Worm (Caenorhabditis elegans) whole organism, mixed stage, embryonic: Measurements from ENCODE around the gene cdh-3.

Source experiments
- ceh-83 ChIP-seq: fragments of 200-800 bp; sonication (Bioruptor generic); optimal IDR thresholded peaks from 2 replicates; lab custom pipeline; 2018; ENCODE audit warnings: mild to moderate bottlenecking, missing genetic modification characterization, missing compliant biosample characterization
- elt-3 ChIP-seq: fragments of 150-350 bp; optimal IDR thresholded peaks from 2 replicates; lab custom pipeline; 2014; ENCODE audit warnings: missing biosample characterization, missing genetic modification characterization
- hlh-1 ChIP-seq: fragments of 150-350 bp; optimal IDR thresholded peaks from 2 replicates; lab custom pipeline; 2014; ENCODE audit warnings: missing biosample characterization, missing genetic modification reagents, missing genetic modification characterization
- lsy-2 ChIP-seq: fragments of 150-350 bp; optimal IDR thresholded peaks from 2 replicates; lab custom pipeline; 2014; ENCODE audit warnings: missing biosample characterization, missing genetic modification characterization
- nhr-28 ChIP-seq: fragments of 150-350 bp; optimal IDR thresholded peaks from 2 replicates; lab custom pipeline; 2014; ENCODE audit warnings: missing biosample characterization, missing genetic modification characterization
- nhr-76 ChIP-seq: sonication (generic microtip); optimal IDR thresholded peaks from 2 replicates; lab custom pipeline; 2017; ENCODE audit warnings: missing biosample characterization, missing genetic modification characterization
- pha-4 ChIP-seq: fragments of 150-350 bp; optimal IDR thresholded peaks from 2 replicates; lab custom pipeline; 2018; ENCODE audit warnings: missing biosample characterization, missing genetic modification reagents, missing genetic modification characterization
- snpc-4 ChIP-seq: fragments of 150-350 bp; optimal IDR thresholded peaks from 2 replicates; lab custom pipeline; 2014; ENCODE audit warnings: missing biosample characterization, missing genetic modification characterization
- unc-62 ChIP-seq: fragments of 150-350 bp; optimal IDR thresholded peaks from 2 replicates; lab custom pipeline; 2014; ENCODE audit warnings: missing biosample characterization, missing genetic modification reagents, missing genetic modification characterization
- ztf-11 ChIP-seq: fragments of 150-350 bp; optimal IDR thresholded peaks from 2 replicates; lab custom pipeline; 2014; ENCODE audit warnings: missing biosample characterization, missing genetic modification characterization

DNA sequence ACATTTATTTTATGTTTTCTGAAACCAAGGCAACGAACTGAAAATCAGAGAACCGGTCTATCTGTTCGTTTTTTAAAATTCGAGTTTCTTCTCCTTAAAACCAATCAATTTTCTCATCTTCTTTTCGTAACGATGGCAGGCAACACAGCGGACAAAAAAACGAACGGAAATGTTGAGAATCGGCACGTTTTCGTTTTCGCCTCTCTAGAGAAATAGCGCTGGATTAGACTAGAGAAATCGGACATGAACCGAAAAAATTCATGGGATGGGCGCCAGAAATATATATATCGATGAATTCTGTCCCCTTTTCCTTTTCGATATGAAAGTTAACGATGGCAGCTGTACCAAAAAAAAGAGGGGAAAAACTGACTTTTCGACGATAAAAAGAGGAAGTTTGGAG lies 31.8 kb downstream of the cdh-3 start:
- no peak for TF ChIP-seq lsy-2 (tag; lab: Kevin White, UChicago)
- no peak for TF ChIP-seq nhr-76 (tag; lab: Kevin White, UChicago)
- no peak for TF ChIP-seq ztf-11 (tag; lab: Kevin White, UChicago)
- TF ChIP-seq elt-3 (tag; lab: Kevin White, UChicago) = no peak
- TF ChIP-seq nhr-28 (tag; lab: Kevin White, UChicago) = no peak
- TF ChIP-seq pha-4 (tag; lab: Kevin White, UChicago) = no peak
- TF ChIP-seq snpc-4 (tag; lab: Kevin White, UChicago) = no peak
- no peak for TF ChIP-seq hlh-1
- TF ChIP-seq unc-62 (GFP tag; lab: Kevin White, UChicago) = no peak
- no peak for TF ChIP-seq ceh-83 (GFP tag; lab: Kevin White, UChicago)
